Worm (Caenorhabditis elegans): ENCODE data around the gene gfl-1.
A peak's percentile ranks its signal among the peaks of the same experiment; 100 is the strongest.

gfl-1 gene

DNA sequence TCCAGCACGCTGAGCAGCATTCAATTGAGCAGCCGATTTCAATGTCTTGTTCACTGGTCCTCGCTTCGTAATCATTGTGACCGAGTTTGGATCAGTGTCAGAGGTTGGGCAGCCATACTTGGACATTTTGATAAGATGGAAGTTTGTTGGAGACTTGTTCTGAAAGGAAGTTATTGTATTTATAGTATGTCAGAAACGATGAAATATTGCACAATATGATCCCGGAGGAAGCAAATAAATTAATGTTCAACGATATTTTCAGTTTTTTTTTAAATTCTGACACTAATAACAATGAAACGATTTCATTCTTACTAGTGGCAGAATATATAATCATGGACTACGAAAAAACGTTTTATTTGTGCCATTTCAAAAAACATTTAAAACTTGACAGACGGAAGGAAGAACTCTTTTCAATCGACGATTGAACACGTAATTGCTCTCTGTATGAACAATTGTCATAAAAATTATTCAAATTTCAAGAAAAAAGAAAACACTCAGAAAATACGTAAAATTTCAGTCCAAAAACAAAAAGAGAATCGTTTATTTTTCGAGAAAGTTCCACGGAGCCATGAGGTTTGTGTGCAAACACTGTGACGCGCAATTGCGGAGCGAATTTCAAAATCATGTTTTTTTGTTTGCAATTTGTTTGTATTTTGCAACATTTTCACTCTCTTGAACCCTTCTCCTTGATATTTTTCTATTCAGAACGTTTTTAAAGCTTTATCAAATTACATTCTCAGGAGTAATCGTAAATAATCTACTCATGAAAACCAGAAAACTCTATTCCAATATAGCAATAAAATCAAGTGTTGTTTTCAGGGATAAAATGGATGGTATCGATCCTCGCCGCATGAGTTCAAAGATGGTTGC, 40.8 kb upstream of the gfl-1 start, which contains the start of the genes mbf-1 and nse-4:
mbf-1 (minus strand) TSS at position 343 of the 870 bp plus-strand sequence.
nse-4 (plus strand) TSS at position 820 of the 870 bp plus-strand sequence.
- TF ChIP-seq duxl-1 (tag; optimal IDR thresholded peaks at IDR 0.05; ENCODE audit: poor library complexity) (no peak), lsy-2 (tag; optimal IDR thresholded peaks at IDR 0.05) (peak in 1 of 2 experiments; percentile 78), skn-1 (tag; optimal IDR thresholded peaks at IDR 0.05) (no peak), dve-1 (tag; optimal IDR thresholded peaks at IDR 0.05; ENCODE audit: insufficient read depth) (peak; percentile 70), egl-27 (tag; optimal IDR thresholded peaks at IDR 0.05) (no peak), hlh-30 (tag; optimal IDR thresholded peaks at IDR 0.05; ENCODE audit: insufficient read depth) (peak; percentile 75), T26A8.4 (GFP tag; IDR thresholded peaks at IDR 0.05) (no peak), zfp-3 (GFP tag; conservative IDR thresholded peaks at IDR 0.05) (no peak), F49E8.2 (tag; optimal IDR thresholded peaks at IDR 0.05; ENCODE audit: borderline replicate concordance) (no peak), cey-2 (tag; optimal IDR thresholded peaks at IDR 0.05; ENCODE audit: borderline replicate concordance, insufficient read depth) (no peak), nhr-42 (GFP tag; IDR thresholded peaks at IDR 0.05) (no peak), daf-12 (tag; optimal IDR thresholded peaks at IDR 0.05) (no peak), lin-13 (GFP tag; optimal IDR thresholded peaks at IDR 0.05) (no peak), pha-4 (GFP tag; IDR thresholded peaks at IDR 0.05) (0 out of 2 replicates have a peak, but pooled peaks have one; percentile 12), pha-4 (tag; optimal IDR thresholded peaks at IDR 0.05) (peak; percentile 84), gei-8 (GFP tag; optimal IDR thresholded peaks at IDR 0.05) (no peak), nhr-48 (tag; optimal IDR thresholded peaks at IDR 0.05) (no peak), nhr-41 (GFP tag; IDR thresholded peaks at IDR 0.05) (no peak), dmd-8 (GFP tag; IDR thresholded peaks at IDR 0.05) (no peak), lin-38 (GFP tag; IDR thresholded peaks at IDR 0.05) (peak; percentile 69), ztf-7 (tag; optimal IDR thresholded peaks at IDR 0.05) (no peak), Y5F2A.4 (GFP tag; optimal IDR thresholded peaks at IDR 0.05) (no peak), nhr-25 (tag; optimal IDR thresholded peaks at IDR 0.05; ENCODE audit: borderline replicate concordance, insufficient read depth) (no peak), nhr-111 (GFP tag; optimal IDR thresholded peaks at IDR 0.05) (no peak), T20F7.1 (GFP tag; optimal IDR thresholded peaks at IDR 0.05) (peak; percentile 75), Y105C5A.15 (GFP tag; IDR thresholded peaks at IDR 0.05) (no peak), dmd-9 (GFP tag; IDR thresholded peaks at IDR 0.05) (no peak), daf-19 (GFP tag; conservative IDR thresholded peaks at IDR 0.05) (no peak), nhr-28 (tag; optimal IDR thresholded peaks at IDR 0.05) (peak; percentile 23), sdz-12 (GFP tag; optimal IDR thresholded peaks at IDR 0.05) (no peak), snpc-1.2 (GFP tag; IDR thresholded peaks at IDR 0.05) (no peak), saeg-2 (GFP tag; IDR thresholded peaks at IDR 0.05) (no peak), ceh-44 (GFP tag; IDR thresholded peaks at IDR 0.05) (no peak), nhr-77 (tag; optimal IDR thresholded peaks at IDR 0.05) (peak; percentile 43), F44E2.7 (GFP tag; IDR thresholded peaks at IDR 0.05) (no peak), ceh-32 (tag; optimal IDR thresholded peaks at IDR 0.05; ENCODE audit: poor library complexity) (no peak), Y48G9A.11 (GFP tag; IDR thresholded peaks at IDR 0.05) (no peak), pqm-1 (tag; optimal IDR thresholded peaks at IDR 0.05) (no peak), mxl-3 (GFP tag; optimal IDR thresholded peaks at IDR 0.05) (no peak), F10B5.3 (tag; optimal IDR thresholded peaks at IDR 0.05) (no peak), spr-1 (tag; optimal IDR thresholded peaks at IDR 0.05) (no peak), lin-1 (GFP tag; IDR thresholded peaks at IDR 0.05) (no peak), zip-2 (tag; optimal IDR thresholded peaks at IDR 0.05) (peak; percentile 73), ZK546.5 (tag; optimal IDR thresholded peaks at IDR 0.05) (no peak), lir-3 (tag; optimal IDR thresholded peaks at IDR 0.05) (no peak), nhr-237 (tag; optimal IDR thresholded peaks at IDR 0.05) (no peak), F37D6.2 (tag; optimal IDR thresholded peaks at IDR 0.05) (no peak), nhr-11 (tag; optimal IDR thresholded peaks at IDR 0.05) (peak; percentile 0), dpl-1 (GFP tag; optimal IDR thresholded peaks at IDR 0.05) (peak; percentile 81)

Data from whole organism, L4 larva.